Worm (Caenorhabditis elegans) whole organism, early embryonic: ENCODE results near the gene nlp-46.

Source experiments
- B0310.2 ChIP-seq: sonication (generic microtip); optimal IDR thresholded peaks from 2 replicates; lab custom pipeline; 2016; ENCODE audit warnings: mild to moderate bottlenecking, missing genetic modification characterization, missing compliant biosample characterization
- F13C5.2 ChIP-seq: sonication (generic microtip); optimal IDR thresholded peaks from 2 replicates; lab custom pipeline; 2017; ENCODE audit warnings: mild to moderate bottlenecking, missing genetic modification characterization, inconsistent platforms, missing compliant biosample characterization
- aly-1 ChIP-seq: sonication (generic microtip); optimal IDR thresholded peaks from 2 replicates; lab custom pipeline; 2016; ENCODE audit warnings: missing genetic modification characterization, missing compliant biosample characterization
- ama-1 ChIP-seq: fragments of 150-350 bp; optimal IDR thresholded peaks from 2 replicates; lab custom pipeline; 2014
- ceh-13 ChIP-seq: fragments of 200-800 bp; sonication (Bioruptor generic); optimal IDR thresholded peaks from 2 replicates; lab custom pipeline; 2018; ENCODE audit warnings: mild to moderate bottlenecking, missing genetic modification characterization, missing compliant biosample characterization
- ceh-36 ChIP-seq: sonication (generic microtip); optimal IDR thresholded peaks from 2 replicates; lab custom pipeline; 2016; ENCODE audit warnings: missing genetic modification characterization, inconsistent platforms, missing compliant biosample characterization
- ets-7 ChIP-seq: sonication (generic microtip); optimal IDR thresholded peaks from 2 replicates; lab custom pipeline; 2016; ENCODE audit warnings: missing genotype, missing genetic modification characterization, missing compliant biosample characterization
- flt-1 ChIP-seq: fragments of 200-800 bp; sonication (Bioruptor generic); IDR thresholded peaks from 2 replicates; pipeline ENCODE4 v1.3.6; 2022; ENCODE audit warnings: missing genetic modification characterization, missing compliant biosample characterization
- hmbx-1 ChIP-seq: sonication (generic microtip); optimal IDR thresholded peaks from 2 replicates; lab custom pipeline; 2016; ENCODE audit warnings: mild to moderate bottlenecking, missing genetic modification characterization, missing compliant biosample characterization
- hmg-4 ChIP-seq: fragments of 200-800 bp; sonication (Bioruptor generic); optimal IDR thresholded peaks from 2 replicates; lab custom pipeline; 2018; ENCODE audit warnings: mild to moderate bottlenecking, missing genetic modification characterization, missing compliant biosample characterization
- hnd-1 ChIP-seq: sonication (generic microtip); optimal IDR thresholded peaks from 2 replicates; lab custom pipeline; 2016; ENCODE audit warnings: missing genetic modification characterization, missing compliant biosample characterization
- pes-1 ChIP-seq: fragments of 200-800 bp; sonication (Bioruptor generic); IDR thresholded peaks from 2 replicates; pipeline ENCODE4 v1.3.6; 2022; ENCODE audit warnings: missing genetic modification reagents, missing genetic modification characterization, missing compliant biosample characterization
- scrt-1 ChIP-seq: fragments of 200-800 bp; sonication (Bioruptor generic); IDR thresholded peaks from 2 replicates; pipeline ENCODE4 v1.3.6; 2022; ENCODE audit warnings: missing genetic modification characterization, missing compliant biosample characterization
- sea-1 ChIP-seq: fragments of 200-800 bp; sonication (Bioruptor generic); conservative IDR thresholded peaks from 2 replicates; pipeline ENCODE4 v1.3.6; 2022; ENCODE audit warnings: missing genetic modification characterization, missing compliant biosample characterization
- tbx-11 ChIP-seq: fragments of 200-800 bp; sonication (Bioruptor generic); IDR thresholded peaks from 2 replicates; pipeline ENCODE4 v1.3.6; 2022; ENCODE audit warnings: missing genetic modification characterization, missing compliant biosample characterization
- tbx-37 ChIP-seq: fragments of 200-800 bp; sonication (Bioruptor generic); conservative IDR thresholded peaks from 2 replicates; pipeline ENCODE4 v1.3.6; 2022; ENCODE audit warnings: missing genetic modification reagents, missing genetic modification characterization, missing compliant biosample characterization

nlp-46 gene

ce11 chrV:12506185-12506584, at the start of gene nlp-46:
nlp-46 (minus strand) TSS chrV:12506285.
- TF ChIP-seq F13C5.2, result no peak
- TF ChIP-seq hmg-4, result no peak
- TF ChIP-seq ama-1, result no peak
- TF ChIP-seq B0310.2 (tag; lab: Kevin White, UChicago), result no peak
- TF ChIP-seq tbx-11 (GFP tag; lab: Robert Waterston, UW), result no peak
- no peak for TF ChIP-seq hmbx-1 (tag; lab: Kevin White, UChicago)

- TF ChIP-seq ceh-13 (GFP tag; lab: Kevin White, UChicago), result no peak
- TF ChIP-seq F13C5.2, result no peak
- no peak for TF ChIP-seq ama-1
- no peak for TF ChIP-seq flt-1
- TF ChIP-seq aly-1, result no peak
- TF ChIP-seq tbx-11 (GFP tag; lab: Robert Waterston, UW), result no peak
- TF ChIP-seq tbx-37 (GFP tag; lab: Robert Waterston, UW), result no peak
These were observed 49.8 kb upstream of the nlp-46 start for ce11 chrV:12555872-12556271.

- TF ChIP-seq tbx-11 (GFP tag; lab: Robert Waterston, UW) (no peak), ama-1 (no peak), B0310.2 (tag; lab: Kevin White, UChicago) (no peak), scrt-1 (GFP tag; lab: Robert Waterston, UW) (no peak), ceh-13 (GFP tag; lab: Kevin White, UChicago) (no peak), hnd-1 (tag; lab: Kevin White, UChicago) (no peak), F13C5.2 (no peak), pes-1 (GFP tag; lab: Robert Waterston, UW) (no peak)
These were observed 48.3 kb upstream of the nlp-46 start for ce11 chrV:12554172-12555031.

- TF ChIP-seq tbx-11 (GFP tag; lab: Robert Waterston, UW), result no peak
- TF ChIP-seq scrt-1 (GFP tag; lab: Robert Waterston, UW), result no peak
- no peak for TF ChIP-seq ama-1
- no peak for TF ChIP-seq aly-1
- TF ChIP-seq hmbx-1 (tag; lab: Kevin White, UChicago), result no peak
- TF ChIP-seq ceh-13 (GFP tag; lab: Kevin White, UChicago), result no peak
- TF ChIP-seq pes-1 (GFP tag; lab: Robert Waterston, UW), result no peak
- TF ChIP-seq ceh-36 (tag; lab: Kevin White, UChicago), result no peak
- TF ChIP-seq sea-1 (GFP tag; lab: Robert Waterston, UW), result no peak
- no peak for TF ChIP-seq hnd-1 (tag; lab: Kevin White, UChicago)
- TF ChIP-seq B0310.2 (tag; lab: Kevin White, UChicago), result no peak
- TF ChIP-seq flt-1, result no peak
- no peak for TF ChIP-seq hmg-4
- no peak for TF ChIP-seq F13C5.2
These were observed 47.2 kb upstream of the nlp-46 start for ce11 chrV:12553286-12553725.

- no peak for TF ChIP-seq hnd-1 (tag; lab: Kevin White, UChicago)
- no peak for TF ChIP-seq ceh-36 (tag; lab: Kevin White, UChicago)
- no peak for TF ChIP-seq sea-1 (GFP tag; lab: Robert Waterston, UW)
- TF ChIP-seq ama-1, result no peak
- no peak for TF ChIP-seq B0310.2 (tag; lab: Kevin White, UChicago)
These were observed 46.7 kb upstream of the nlp-46 start, which contains the start of gene F45D3.4 for ce11 chrV:12552671-12553212. F45D3.4 (minus strand) TSS chrV:12553191.

- TF ChIP-seq hmg-4, result no peak
- no peak for TF ChIP-seq F13C5.2
- TF ChIP-seq aly-1, result no peak
- no peak for TF ChIP-seq B0310.2 (tag; lab: Kevin White, UChicago)
- no peak for TF ChIP-seq tbx-11 (GFP tag; lab: Robert Waterston, UW)
- no peak for TF ChIP-seq scrt-1 (GFP tag; lab: Robert Waterston, UW)
- TF ChIP-seq hnd-1 (tag; lab: Kevin White, UChicago), result no peak
These were observed 45.8 kb upstream of the nlp-46 start for ce11 chrV:12551638-12552478.

- TF ChIP-seq ceh-36 (tag; lab: Kevin White, UChicago), result no peak
- TF ChIP-seq hmg-4, result no peak
- no peak for TF ChIP-seq hmbx-1 (tag; lab: Kevin White, UChicago)
- TF ChIP-seq ama-1, result no peak
- no peak for TF ChIP-seq sea-1 (GFP tag; lab: Robert Waterston, UW)
- TF ChIP-seq hnd-1 (tag; lab: Kevin White, UChicago), result no peak
These were observed 44.7 kb upstream of the nlp-46 start for ce11 chrV:12550755-12551154.

ce11 chrV:12550036-12550626, 44.0 kb upstream of the nlp-46 start, which contains the start of gene F45D3.3:
F45D3.3 (minus strand) TSS chrV:12550385.
- TF ChIP-seq hmg-4 (no peak), tbx-37 (GFP tag; lab: Robert Waterston, UW) (no peak), ceh-13 (GFP tag; lab: Kevin White, UChicago) (no peak), pes-1 (GFP tag; lab: Robert Waterston, UW) (no peak), tbx-11 (GFP tag; lab: Robert Waterston, UW) (no peak), flt-1 (no peak), B0310.2 (tag; lab: Kevin White, UChicago) (no peak), ama-1 (no peak), scrt-1 (GFP tag; lab: Robert Waterston, UW) (no peak), F13C5.2 (no peak), sea-1 (GFP tag; lab: Robert Waterston, UW) (no peak), aly-1 (no peak), ets-7 (tag; lab: Kevin White, UChicago) (no peak)
